Worm (Caenorhabditis elegans) whole organism, early embryonic: ENCODE data around the gene F58F12.12.

ENCODE experiments used
- aly-1 ChIP-seq: sonication (generic microtip); optimal IDR thresholded peaks from 2 replicates; lab custom pipeline; 2016; ENCODE audit warnings: missing genetic modification characterization, missing compliant biosample characterization
- ama-1 ChIP-seq: fragments of 150-350 bp; optimal IDR thresholded peaks from 2 replicates; lab custom pipeline; 2014
- ceh-13 ChIP-seq: fragments of 200-800 bp; sonication (Bioruptor generic); optimal IDR thresholded peaks from 2 replicates; lab custom pipeline; 2018; ENCODE audit warnings: mild to moderate bottlenecking, missing genetic modification characterization, missing compliant biosample characterization
- ets-7 ChIP-seq: sonication (generic microtip); optimal IDR thresholded peaks from 2 replicates; lab custom pipeline; 2016; ENCODE audit warnings: missing genotype, missing genetic modification characterization, missing compliant biosample characterization
- flt-1 ChIP-seq: fragments of 200-800 bp; sonication (Bioruptor generic); IDR thresholded peaks from 2 replicates; pipeline ENCODE4 v1.3.6; 2022; ENCODE audit warnings: missing genetic modification characterization, missing compliant biosample characterization
- hnd-1 ChIP-seq: sonication (generic microtip); optimal IDR thresholded peaks from 2 replicates; lab custom pipeline; 2016; ENCODE audit warnings: missing genetic modification characterization, missing compliant biosample characterization
- pes-1 ChIP-seq: fragments of 200-800 bp; sonication (Bioruptor generic); IDR thresholded peaks from 2 replicates; pipeline ENCODE4 v1.3.6; 2022; ENCODE audit warnings: missing genetic modification reagents, missing genetic modification characterization, missing compliant biosample characterization
- scrt-1 ChIP-seq: fragments of 200-800 bp; sonication (Bioruptor generic); IDR thresholded peaks from 2 replicates; pipeline ENCODE4 v1.3.6; 2022; ENCODE audit warnings: missing genetic modification characterization, missing compliant biosample characterization
- tbx-11 ChIP-seq: fragments of 200-800 bp; sonication (Bioruptor generic); IDR thresholded peaks from 2 replicates; pipeline ENCODE4 v1.3.6; 2022; ENCODE audit warnings: missing genetic modification characterization, missing compliant biosample characterization
- tbx-37 ChIP-seq: fragments of 200-800 bp; sonication (Bioruptor generic); conservative IDR thresholded peaks from 2 replicates; pipeline ENCODE4 v1.3.6; 2022; ENCODE audit warnings: missing genetic modification reagents, missing genetic modification characterization, missing compliant biosample characterization
- tra-4 ChIP-seq: sonication (generic microtip); optimal IDR thresholded peaks from 2 replicates; lab custom pipeline; 2017; ENCODE audit warnings: missing genetic modification characterization, missing compliant biosample characterization

ce11 chrII:6391195-6391594, 10.2 kb downstream of the F58F12.12 start, which contains the start of gene F58F12.3:
- TF ChIP-seq aly-1 (tag; lab: Kevin White, UChicago) (no peak), tbx-11 (GFP tag; lab: Robert Waterston, UW) (no peak), ceh-13 (GFP tag; lab: Kevin White, UChicago) (no peak), tbx-37 (GFP tag; lab: Robert Waterston, UW) (no peak), flt-1 (GFP tag; lab: Robert Waterston, UW) (no peak), tra-4 (tag; lab: Kevin White, UChicago) (no peak), scrt-1 (GFP tag; lab: Robert Waterston, UW) (no peak), ets-7 (tag; lab: Kevin White, UChicago) (no peak), ama-1 (lab: Kevin White, UChicago) (no peak), hnd-1 (tag; lab: Kevin White, UChicago) (no peak), pes-1 (GFP tag; lab: Robert Waterston, UW) (no peak)
